Fruit fly (Drosophila melanogaster): Measurements from ENCODE around the gene CG9231.

Gene CG9231

DNA sequence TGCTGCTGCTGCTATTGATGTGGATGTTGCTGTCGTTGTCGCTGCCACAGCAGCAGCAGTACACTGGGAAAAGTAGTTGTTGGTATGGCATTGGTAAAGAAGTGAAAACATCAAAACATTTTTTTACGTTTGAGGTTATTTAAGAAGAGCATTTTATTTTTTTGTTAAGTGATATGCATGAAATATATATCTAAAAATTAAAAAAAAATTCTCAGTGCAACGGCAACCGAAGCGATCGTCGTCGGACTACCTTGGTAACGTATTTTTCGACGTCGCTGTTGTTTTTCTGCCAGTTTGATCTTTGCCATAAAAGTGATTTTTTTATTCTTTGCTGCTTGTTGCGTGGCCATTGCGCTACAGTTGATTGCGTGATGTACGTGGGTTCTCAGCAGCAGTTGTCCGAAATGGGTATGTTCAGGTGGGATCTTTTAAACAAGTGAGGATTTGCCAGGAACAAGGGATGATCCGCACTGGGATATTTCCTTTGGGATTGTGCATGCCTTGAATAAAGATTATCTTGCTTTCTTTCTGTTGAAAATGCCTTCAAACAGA is 25.0 kb downstream of the CG9231 start (continued):
- TF ChIP-seq CG14860 (GFP tag; IDR thresholded peaks at IDR 0.05; ENCODE audit: partially characterized antibody) (no peak), so (GFP tag; IDR thresholded peaks at IDR 0.05) (peak; percentile 97), CG15011 (GFP tag; optimal IDR thresholded peaks at IDR 0.05) (peak; percentile 90), cad (GFP tag; optimal IDR thresholded peaks at IDR 0.05) (no peak), ac (GFP tag; optimal IDR thresholded peaks at IDR 0.05) (peak; percentile 97), pzg (GFP tag; optimal IDR thresholded peaks at IDR 0.05) (no peak), CG2116 (GFP tag; optimal IDR thresholded peaks at IDR 0.05) (peak; percentile 68), CG17186 (GFP tag; optimal IDR thresholded peaks at IDR 0.05) (peak; percentile 77), lov (optimal IDR thresholded peaks at IDR 0.05) (no peak), lov (GFP tag; IDR thresholded peaks at IDR 0.05) (peak; percentile 97), btn (GFP tag; optimal IDR thresholded peaks at IDR 0.05) (peak; percentile 80), CG9727 (GFP tag; optimal IDR thresholded peaks at IDR 0.05) (peak; percentile 98), Lim3 (GFP tag; IDR thresholded peaks at IDR 0.05) (peak; percentile 83; the same call in 1 of the 2 replicates), CG12659 (GFP tag; optimal IDR thresholded peaks at IDR 0.05) (peak; percentile 96), ci (GFP tag; IDR thresholded peaks at IDR 0.05) (peak; percentile 97), tx (GFP tag; optimal IDR thresholded peaks at IDR 0.05) (peak; percentile 90), ro (GFP tag; IDR thresholded peaks at IDR 0.05) (peak; percentile 85), p53 (GFP tag; optimal IDR thresholded peaks at IDR 0.05) (peak; percentile 75), Hr39 (optimal IDR thresholded peaks at IDR 0.05) (no peak), H15 (GFP tag; IDR thresholded peaks at IDR 0.05) (peak; percentile 94), CG14014 (GFP tag; IDR thresholded peaks at IDR 0.05) (peak; percentile 96), CG11398 (GFP tag; optimal IDR thresholded peaks at IDR 0.05) (peak; percentile 84), CG10366 (GFP tag; IDR thresholded peaks at IDR 0.05) (peak; percentile 95), CG10654 (GFP tag; optimal IDR thresholded peaks at IDR 0.05) (peak; percentile 94), CHES-1-like (GFP tag; optimal IDR thresholded peaks at IDR 0.05) (peak; percentile 90), CG17385 (GFP tag; optimal IDR thresholded peaks at IDR 0.05) (peak; percentile 93), eve (GFP tag; optimal IDR thresholded peaks at IDR 0.05) (peak in 1 of 2 experiments; percentile 79), kah (GFP tag; optimal IDR thresholded peaks at IDR 0.05) (peak; percentile 93), CG34422 (GFP tag; IDR thresholded peaks at IDR 0.05) (peak; percentile 96), ab (GFP tag; optimal IDR thresholded peaks at IDR 0.05) (peak; percentile 75), Dek (tag; optimal IDR thresholded peaks at IDR 0.05) (peak; percentile 93), grn (GFP tag; optimal IDR thresholded peaks at IDR 0.05) (peak; percentile 68), Mrtf (GFP tag; IDR thresholded peaks at IDR 0.05) (peak; percentile 93), CG1792 (GFP tag; optimal IDR thresholded peaks at IDR 0.05) (peak; percentile 81), Trl (optimal IDR thresholded peaks at IDR 0.05) (no peak), Trl (GFP tag; optimal IDR thresholded peaks at IDR 0.05) (peak; percentile 94), Fer3 (tag; optimal IDR thresholded peaks at IDR 0.05) (peak; percentile 94), scrt (GFP tag; optimal IDR thresholded peaks at IDR 0.05) (peak; percentile 90), Hand (GFP tag; optimal IDR thresholded peaks at IDR 0.05) (peak; percentile 84), MTF-1 (GFP tag; optimal IDR thresholded peaks at IDR 0.05; ENCODE audit: borderline replicate concordance) (peak; percentile 94), ewg (GFP tag; optimal IDR thresholded peaks at IDR 0.05) (peak; percentile 88), ATbp (GFP tag; optimal IDR thresholded peaks at IDR 0.05) (peak; percentile 93), Ptx1 (GFP tag; IDR thresholded peaks at IDR 0.05) (peak; percentile 94), CG17612 (GFP tag; IDR thresholded peaks at IDR 0.05) (peak; percentile 79), Oaz (GFP tag; IDR thresholded peaks at IDR 0.05) (peak; percentile 89), gsb (GFP tag; IDR thresholded peaks at IDR 0.05) (peak; percentile 88), repo (GFP tag; optimal IDR thresholded peaks at IDR 0.05) (peak; percentile 76), yki (optimal IDR thresholded peaks at IDR 0.05) (no peak), CG2712 (tag; optimal IDR thresholded peaks at IDR 0.05) (peak; percentile 97), Atf3 (GFP tag; optimal IDR thresholded peaks at IDR 0.05) (peak; percentile 89), wdn (GFP tag; IDR thresholded peaks at IDR 0.05) (peak; percentile 93), Awh (GFP tag; IDR thresholded peaks at IDR 0.05) (peak; percentile 94), CG14667 (GFP tag; IDR thresholded peaks at IDR 0.05) (peak; percentile 89)

Measured in whole organism, embryonic.